Fruit fly (Drosophila melanogaster): ENCODE measurements around the gene CG42590.

The CG42590 gene

dm6 chr3L:8096106-8096558 lies 27.1 kb upstream of the CG42590 start (continued):
- TF ChIP-seq dysf (GFP tag; IDR thresholded peaks at IDR 0.05) (peak; percentile 98), CG2116 (GFP tag; optimal IDR thresholded peaks at IDR 0.05) (peak; percentile 78), CG15269 (tag; optimal IDR thresholded peaks at IDR 0.05) (peak; percentile 98), CG42726 (GFP tag; IDR thresholded peaks at IDR 0.05; ENCODE audit: partially characterized antibody) (no peak), CG3847 (GFP tag; IDR thresholded peaks at IDR 0.05) (peak; percentile 98), CG18619 (GFP tag; optimal IDR thresholded peaks at IDR 0.05) (peak; percentile 97), Myb (GFP tag; optimal IDR thresholded peaks at IDR 0.05) (peak; percentile 64), CG31365 (tag; optimal IDR thresholded peaks at IDR 0.05) (peak; percentile 46), scrt (GFP tag; optimal IDR thresholded peaks at IDR 0.05) (peak; percentile 94), ap (GFP tag; IDR thresholded peaks at IDR 0.05) (peak; percentile 87), mirr (GFP tag; optimal IDR thresholded peaks at IDR 0.05) (peak; percentile 68), Stat92E (GFP tag; optimal IDR thresholded peaks at IDR 0.05) (peak in 1 of 3 experiments; percentile 83), Camta (GFP tag; optimal IDR thresholded peaks at IDR 0.05) (peak; percentile 65), Oli (tag; optimal IDR thresholded peaks at IDR 0.05) (peak; percentile 95), MBD-R2 (GFP tag; IDR thresholded peaks at IDR 0.05) (peak; percentile 85), BEAF-32 (GFP tag; optimal IDR thresholded peaks at IDR 0.05) (peak; percentile 17), sd (tag; optimal IDR thresholded peaks at IDR 0.05) (peak; percentile 94), CG11247 (GFP tag; IDR thresholded peaks at IDR 0.05) (peak; percentile 96), HLH54F (GFP tag; optimal IDR thresholded peaks at IDR 0.05) (peak; percentile 87), Rx (GFP tag; IDR thresholded peaks at IDR 0.05) (peak; percentile 75; the same call in 1 of the 2 replicates), Dll (GFP tag; IDR thresholded peaks at IDR 0.05; ENCODE audit: partially characterized antibody) (no peak), CG34376 (GFP tag; optimal IDR thresholded peaks at IDR 0.05) (peak; percentile 94), CG2129 (GFP tag; IDR thresholded peaks at IDR 0.05; ENCODE audit: partially characterized antibody) (no peak), CrebB (tag; optimal IDR thresholded peaks at IDR 0.05) (peak; percentile 90), CG8924 (tag; optimal IDR thresholded peaks at IDR 0.05) (peak; percentile 97), CG12942 (GFP tag; optimal IDR thresholded peaks at IDR 0.05) (peak; percentile 90), p53 (GFP tag; optimal IDR thresholded peaks at IDR 0.05) (peak; percentile 42), CG11696 (GFP tag; IDR thresholded peaks at IDR 0.05) (peak; percentile 83), tll (GFP tag; optimal IDR thresholded peaks at IDR 0.05) (no peak), fu2 (GFP tag; optimal IDR thresholded peaks at IDR 0.05) (peak; percentile 73), CG2678 (tag; optimal IDR thresholded peaks at IDR 0.05) (peak; percentile 96), CG9932 (GFP tag; IDR thresholded peaks at IDR 0.05) (peak; percentile 98), salm (tag; optimal IDR thresholded peaks at IDR 0.05) (peak; percentile 89), knrl (GFP tag; IDR thresholded peaks at IDR 0.05; ENCODE audit: partially characterized antibody) (no peak), CG34422 (GFP tag; IDR thresholded peaks at IDR 0.05) (peak; percentile 95), bsh (GFP tag; optimal IDR thresholded peaks at IDR 0.05) (peak; percentile 74 to 78), pfk (GFP tag; optimal IDR thresholded peaks at IDR 0.05) (no peak), CG6683 (GFP tag; optimal IDR thresholded peaks at IDR 0.05) (peak; percentile 94), Xbp1 (GFP tag; optimal IDR thresholded peaks at IDR 0.05) (peak; percentile 96), odd (GFP tag; optimal IDR thresholded peaks at IDR 0.05) (peak; percentile 96), CG4617 (GFP tag; optimal IDR thresholded peaks at IDR 0.05; ENCODE audit: borderline replicate concordance) (peak; percentile 78), YL-1 (GFP tag; optimal IDR thresholded peaks at IDR 0.05) (peak; percentile 87), danr (GFP tag; IDR thresholded peaks at IDR 0.05) (peak; percentile 89), CG10267 (tag; optimal IDR thresholded peaks at IDR 0.05) (peak; percentile 76), luna (GFP tag; optimal IDR thresholded peaks at IDR 0.05) (peak; percentile 82), CG13775 (GFP tag; optimal IDR thresholded peaks at IDR 0.05) (peak; percentile 96), Rfx (GFP tag; IDR thresholded peaks at IDR 0.05) (peak; percentile 98), CG12391 (tag; optimal IDR thresholded peaks at IDR 0.05) (peak; percentile 95), nau (GFP tag; optimal IDR thresholded peaks at IDR 0.05) (peak; percentile 89)

Data from whole organism, embryonic.